Worm (Caenorhabditis elegans): ENCODE measurements around the gene F53C11.5.

Gene F53C11.5

ce11 chrV:13808462-13808867 is 21.1 kb downstream of the F53C11.5 start (continued):
- TF ChIP-seq egrh-3 (GFP tag; IDR thresholded peaks at IDR 0.05) (no peak), Y67H2A.10 (GFP tag; conservative IDR thresholded peaks at IDR 0.05) (no peak), snpc-1.1 (tag; optimal IDR thresholded peaks at IDR 0.05; ENCODE audit: insufficient read depth) (no peak), ztf-28 (GFP tag; IDR thresholded peaks at IDR 0.05) (no peak), madf-3 (GFP tag; IDR thresholded peaks at IDR 0.05) (no peak), tbp1 (GFP tag; optimal IDR thresholded peaks at IDR 0.05) (no peak), lin-40 (tag; optimal IDR thresholded peaks at IDR 0.05) (no peak), ceh-91 (GFP tag; IDR thresholded peaks at IDR 0.05) (no peak), B0019.2 (GFP tag; conservative IDR thresholded peaks at IDR 0.05) (no peak), xnd-1 (tag; optimal IDR thresholded peaks at IDR 0.05) (no peak), aptf-3 (GFP tag; IDR thresholded peaks at IDR 0.05) (no peak), hmg-20 (GFP tag; IDR thresholded peaks at IDR 0.05) (no peak), nhr-27 (tag; optimal IDR thresholded peaks at IDR 0.05) (no peak), B0261.1 (tag; optimal IDR thresholded peaks at IDR 0.05) (no peak), attf-6 (GFP tag; IDR thresholded peaks at IDR 0.05) (no peak), B0035.1 (tag; optimal IDR thresholded peaks at IDR 0.05) (no peak), madf-8 (GFP tag; conservative IDR thresholded peaks at IDR 0.05) (no peak), akir-1 (GFP tag; optimal IDR thresholded peaks at IDR 0.05) (no peak), ztf-22 (GFP tag; optimal IDR thresholded peaks at IDR 0.05) (no peak), nfya-1 (tag; optimal IDR thresholded peaks at IDR 0.05; ENCODE audit: borderline replicate concordance, insufficient read depth) (no peak), F10E7.11 (tag; optimal IDR thresholded peaks at IDR 0.05) (no peak), die-1 (tag; optimal IDR thresholded peaks at IDR 0.05) (no peak), lir-1 (GFP tag; conservative IDR thresholded peaks at IDR 0.05) (0 out of 2 replicates have a peak, but pooled peaks have one; percentile 49), ztf-26 (tag; optimal IDR thresholded peaks at IDR 0.05) (no peak), mcd-1 (GFP tag; IDR thresholded peaks at IDR 0.05) (no peak; the same call in 1 of the 2 replicates), B0336.3 (GFP tag; IDR thresholded peaks at IDR 0.05) (no peak), mxl-1 (tag; optimal IDR thresholded peaks at IDR 0.05) (no peak), zim-3 (tag; optimal IDR thresholded peaks at IDR 0.05) (no peak), rpc-1 (optimal IDR thresholded peaks at IDR 0.05) (no peak), rpc-1 (tag; optimal IDR thresholded peaks at IDR 0.05) (no peak), lin-26 (GFP tag; IDR thresholded peaks at IDR 0.05) (no peak), ceh-100 (GFP tag; IDR thresholded peaks at IDR 0.05) (no peak), pha-4 (tag; optimal IDR thresholded peaks at IDR 0.05) (no peak), F57A8.1 (GFP tag; optimal IDR thresholded peaks at IDR 0.05) (no peak), ceh-58 (GFP tag; IDR thresholded peaks at IDR 0.05) (no peak), ama-1 (optimal IDR thresholded peaks at IDR 0.05) (no peak), ama-1 (GFP tag; optimal IDR thresholded peaks at IDR 0.05) (no peak), ztf-25 (GFP tag; IDR thresholded peaks at IDR 0.05) (no peak), bed-1 (GFP tag; IDR thresholded peaks at IDR 0.05) (no peak), nhr-179 (tag; optimal IDR thresholded peaks at IDR 0.05) (no peak), gei-17 (GFP tag; optimal IDR thresholded peaks at IDR 0.05) (peak; percentile 22), chd-7 (tag; optimal IDR thresholded peaks at IDR 0.05) (peak; percentile 31), zfh-2 (GFP tag; conservative IDR thresholded peaks at IDR 0.05) (no peak)

All from whole organism, young adult.